Worm (Caenorhabditis elegans) whole organism, early embryonic: Measurements from ENCODE around the gene spig-9.

Source experiments
- B0310.2 ChIP-seq: sonication (generic microtip); optimal IDR thresholded peaks from 2 replicates; lab custom pipeline; 2016; ENCODE audit warnings: mild to moderate bottlenecking, missing genetic modification characterization, missing compliant biosample characterization
- F13C5.2 ChIP-seq: sonication (generic microtip); optimal IDR thresholded peaks from 2 replicates; lab custom pipeline; 2017; ENCODE audit warnings: mild to moderate bottlenecking, missing genetic modification characterization, inconsistent platforms, missing compliant biosample characterization
- aly-1 ChIP-seq: sonication (generic microtip); optimal IDR thresholded peaks from 2 replicates; lab custom pipeline; 2016; ENCODE audit warnings: missing genetic modification characterization, missing compliant biosample characterization
- ama-1 ChIP-seq: fragments of 150-350 bp; optimal IDR thresholded peaks from 2 replicates; lab custom pipeline; 2014
- ceh-13 ChIP-seq: fragments of 200-800 bp; sonication (Bioruptor generic); optimal IDR thresholded peaks from 2 replicates; lab custom pipeline; 2018; ENCODE audit warnings: mild to moderate bottlenecking, missing genetic modification characterization, missing compliant biosample characterization
- ceh-36 ChIP-seq: sonication (generic microtip); optimal IDR thresholded peaks from 2 replicates; lab custom pipeline; 2016; ENCODE audit warnings: missing genetic modification characterization, inconsistent platforms, missing compliant biosample characterization
- ets-7 ChIP-seq: sonication (generic microtip); optimal IDR thresholded peaks from 2 replicates; lab custom pipeline; 2016; ENCODE audit warnings: missing genotype, missing genetic modification characterization, missing compliant biosample characterization
- flt-1 ChIP-seq: fragments of 200-800 bp; sonication (Bioruptor generic); IDR thresholded peaks from 2 replicates; pipeline ENCODE4 v1.3.6; 2022; ENCODE audit warnings: missing genetic modification characterization, missing compliant biosample characterization
- hmbx-1 ChIP-seq: sonication (generic microtip); optimal IDR thresholded peaks from 2 replicates; lab custom pipeline; 2016; ENCODE audit warnings: mild to moderate bottlenecking, missing genetic modification characterization, missing compliant biosample characterization
- hmg-4 ChIP-seq: fragments of 200-800 bp; sonication (Bioruptor generic); optimal IDR thresholded peaks from 2 replicates; lab custom pipeline; 2018; ENCODE audit warnings: mild to moderate bottlenecking, missing genetic modification characterization, missing compliant biosample characterization
- hnd-1 ChIP-seq: sonication (generic microtip); optimal IDR thresholded peaks from 2 replicates; lab custom pipeline; 2016; ENCODE audit warnings: missing genetic modification characterization, missing compliant biosample characterization
- pes-1 ChIP-seq: fragments of 200-800 bp; sonication (Bioruptor generic); IDR thresholded peaks from 2 replicates; pipeline ENCODE4 v1.3.6; 2022; ENCODE audit warnings: missing genetic modification reagents, missing genetic modification characterization, missing compliant biosample characterization
- scrt-1 ChIP-seq: fragments of 200-800 bp; sonication (Bioruptor generic); IDR thresholded peaks from 2 replicates; pipeline ENCODE4 v1.3.6; 2022; ENCODE audit warnings: missing genetic modification characterization, missing compliant biosample characterization
- sea-1 ChIP-seq: fragments of 200-800 bp; sonication (Bioruptor generic); conservative IDR thresholded peaks from 2 replicates; pipeline ENCODE4 v1.3.6; 2022; ENCODE audit warnings: missing genetic modification characterization, missing compliant biosample characterization
- tbx-11 ChIP-seq: fragments of 200-800 bp; sonication (Bioruptor generic); IDR thresholded peaks from 2 replicates; pipeline ENCODE4 v1.3.6; 2022; ENCODE audit warnings: missing genetic modification characterization, missing compliant biosample characterization
- tbx-37 ChIP-seq: fragments of 200-800 bp; sonication (Bioruptor generic); conservative IDR thresholded peaks from 2 replicates; pipeline ENCODE4 v1.3.6; 2022; ENCODE audit warnings: missing genetic modification reagents, missing genetic modification characterization, missing compliant biosample characterization
- tra-4 ChIP-seq: sonication (generic microtip); optimal IDR thresholded peaks from 2 replicates; lab custom pipeline; 2017; ENCODE audit warnings: missing genetic modification characterization, missing compliant biosample characterization

The spig-9 gene

DNA sequence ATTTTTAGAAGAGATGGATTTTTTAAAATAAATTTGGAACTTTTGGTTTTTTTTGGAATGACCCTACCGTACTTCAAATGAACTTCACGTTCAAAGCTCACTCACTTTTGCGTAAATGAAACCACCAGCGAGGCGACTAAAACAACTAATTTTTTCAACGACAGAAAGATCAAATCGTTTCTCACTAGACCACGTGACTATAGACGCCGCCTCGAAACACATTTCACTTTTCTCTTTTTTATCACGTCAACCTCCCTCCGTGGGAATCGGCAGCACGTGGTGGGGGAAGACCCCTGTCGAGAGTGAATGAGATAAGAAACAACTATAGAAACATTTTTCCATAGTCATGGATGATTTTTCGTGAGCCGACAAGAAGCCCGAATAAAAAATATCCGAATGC is 45.6 kb upstream of the spig-9 start:
- TF ChIP-seq scrt-1 (no peak), ets-7 (tag; lab: Kevin White, UChicago) (no peak), hmg-4 (no peak), sea-1 (GFP tag; lab: Robert Waterston, UW) (no peak), tra-4 (tag; lab: Kevin White, UChicago) (no peak), flt-1 (GFP tag; lab: Robert Waterston, UW) (no peak)

DNA sequence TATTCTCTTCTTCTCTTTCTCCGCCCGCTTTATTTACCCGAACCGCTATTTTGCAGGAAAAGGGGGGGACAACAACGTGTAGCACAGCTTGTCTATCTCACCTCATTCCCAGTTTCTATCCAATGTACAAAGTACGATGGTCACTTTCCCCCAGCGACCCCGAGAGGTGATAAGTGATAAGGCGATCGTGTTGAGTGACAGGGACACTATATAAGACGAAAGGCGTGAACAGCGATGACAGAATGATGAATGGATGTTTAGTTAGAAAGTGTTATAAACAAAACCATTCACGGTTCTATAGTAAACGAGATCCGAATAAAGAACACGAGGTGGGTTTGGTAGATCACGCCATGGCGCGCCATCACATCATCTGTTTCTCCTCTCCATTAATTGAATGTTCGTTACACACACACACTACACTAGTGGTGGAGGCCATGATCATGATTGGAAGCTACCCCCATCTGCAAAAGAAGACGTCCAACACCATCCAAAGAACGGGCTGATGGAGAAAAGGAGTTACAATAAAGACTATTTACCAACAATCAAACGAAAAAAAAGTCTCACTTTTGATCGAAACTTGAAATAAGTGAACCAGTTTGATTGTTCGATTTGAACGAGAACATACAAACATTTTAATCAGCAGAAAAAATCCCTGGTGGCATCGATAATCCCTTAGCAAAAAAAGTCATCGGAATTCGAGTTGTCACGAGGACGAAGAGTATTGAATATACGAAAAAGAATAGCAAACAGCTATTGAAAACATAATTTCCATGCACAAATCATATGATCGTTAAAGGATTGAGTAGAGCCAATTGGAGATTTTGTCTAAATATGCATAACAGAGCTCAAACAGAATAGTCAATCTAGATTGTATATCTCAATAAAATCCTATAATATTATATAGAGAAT is 44.9 kb upstream of the spig-9 start:
- no peak for TF ChIP-seq tbx-11 (GFP tag; lab: Robert Waterston, UW)
- TF ChIP-seq aly-1 (tag; lab: Kevin White, UChicago): no peak
- no peak for TF ChIP-seq hnd-1 (tag; lab: Kevin White, UChicago)
- no peak for TF ChIP-seq hmbx-1 (tag; lab: Kevin White, UChicago)
- no peak for TF ChIP-seq tbx-37 (GFP tag; lab: Robert Waterston, UW)
- no peak for TF ChIP-seq ceh-36
- no peak for TF ChIP-seq flt-1 (GFP tag; lab: Robert Waterston, UW)
- TF ChIP-seq sea-1 (GFP tag; lab: Robert Waterston, UW): no peak
- TF ChIP-seq scrt-1: no peak
- no peak for TF ChIP-seq ama-1 (lab: Kevin White, UChicago)
- TF ChIP-seq ets-7 (tag; lab: Kevin White, UChicago): no peak
- TF ChIP-seq pes-1 (GFP tag; lab: Robert Waterston, UW): no peak
- TF ChIP-seq ceh-13: no peak
- no peak for TF ChIP-seq B0310.2 (tag; lab: Kevin White, UChicago)
- TF ChIP-seq hmg-4: no peak

DNA sequence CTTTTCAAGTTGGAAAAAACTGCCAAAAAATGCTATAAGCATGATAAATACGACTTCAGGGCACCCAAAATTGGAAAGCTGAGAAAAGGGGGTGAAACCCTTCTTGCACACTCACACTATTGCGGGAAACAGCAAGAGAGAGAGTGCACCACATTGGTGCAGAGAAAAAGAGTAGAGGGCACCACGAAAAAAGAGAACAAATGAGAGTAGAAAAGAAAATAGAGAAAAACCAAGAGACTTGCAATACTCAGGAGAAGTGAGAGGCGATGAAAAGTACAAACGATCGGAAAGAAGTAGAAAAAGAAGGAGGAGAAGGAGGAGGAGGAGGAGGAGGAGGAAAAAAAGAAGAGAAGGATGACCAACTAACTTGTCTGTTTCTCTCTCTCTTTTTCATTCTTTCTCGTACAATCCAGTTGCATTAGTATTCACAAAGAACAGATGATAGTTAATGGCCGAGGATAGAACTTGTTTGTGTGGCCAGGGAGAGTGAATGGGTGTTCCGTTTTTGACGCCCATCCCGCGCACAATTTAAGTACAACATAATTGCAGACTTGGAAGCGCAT is 43.6 kb upstream of the spig-9 start:
- no peak for TF ChIP-seq scrt-1
- TF ChIP-seq B0310.2 (tag; lab: Kevin White, UChicago): no peak
- TF ChIP-seq flt-1 (GFP tag; lab: Robert Waterston, UW): no peak
- no peak for TF ChIP-seq hmg-4
- no peak for TF ChIP-seq ama-1 (lab: Kevin White, UChicago)
- TF ChIP-seq tbx-37 (GFP tag; lab: Robert Waterston, UW): no peak
- TF ChIP-seq sea-1 (GFP tag; lab: Robert Waterston, UW): no peak
- no peak for TF ChIP-seq ceh-13
- TF ChIP-seq tbx-11 (GFP tag; lab: Robert Waterston, UW): no peak
- no peak for TF ChIP-seq tra-4 (tag; lab: Kevin White, UChicago)
- no peak for TF ChIP-seq ceh-36
- TF ChIP-seq aly-1 (tag; lab: Kevin White, UChicago): no peak
- no peak for TF ChIP-seq ets-7 (tag; lab: Kevin White, UChicago)
- TF ChIP-seq F13C5.2 (tag; lab: Kevin White, UChicago): no peak
- TF ChIP-seq hmbx-1 (tag; lab: Kevin White, UChicago): no peak
- no peak for TF ChIP-seq pes-1 (GFP tag; lab: Robert Waterston, UW)
- TF ChIP-seq hnd-1 (tag; lab: Kevin White, UChicago): no peak

DNA sequence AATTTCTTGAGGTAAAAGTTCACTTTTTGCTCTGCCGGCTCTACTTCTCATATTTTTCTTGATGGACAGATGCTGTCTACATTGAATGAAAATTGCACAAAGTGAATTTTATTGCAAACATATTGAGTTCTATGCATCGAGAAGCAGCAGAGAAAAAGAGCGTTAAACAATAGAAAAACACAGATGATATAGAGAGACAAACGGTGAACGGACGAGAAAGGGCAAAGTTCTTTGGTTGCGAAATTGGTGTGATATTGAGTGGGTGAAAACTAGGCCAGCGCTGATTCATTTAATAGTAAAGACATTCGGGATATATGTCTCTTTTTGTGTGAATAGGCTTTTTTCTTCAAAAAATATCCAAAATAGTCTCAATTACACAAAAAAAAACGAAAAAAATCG is 42.7 kb upstream of the spig-9 start:
- TF ChIP-seq tbx-11 (GFP tag; lab: Robert Waterston, UW): no peak
- TF ChIP-seq sea-1 (GFP tag; lab: Robert Waterston, UW): no peak
- TF ChIP-seq F13C5.2 (tag; lab: Kevin White, UChicago): no peak
- no peak for TF ChIP-seq scrt-1
- no peak for TF ChIP-seq tra-4 (tag; lab: Kevin White, UChicago)
- TF ChIP-seq hmg-4: no peak
- no peak for TF ChIP-seq ceh-13
- no peak for TF ChIP-seq flt-1 (GFP tag; lab: Robert Waterston, UW)
- TF ChIP-seq aly-1 (tag; lab: Kevin White, UChicago): no peak
- no peak for TF ChIP-seq tbx-37 (GFP tag; lab: Robert Waterston, UW)
- TF ChIP-seq B0310.2 (tag; lab: Kevin White, UChicago): no peak
- no peak for TF ChIP-seq ceh-36
- TF ChIP-seq hmbx-1 (tag; lab: Kevin White, UChicago): no peak
- no peak for TF ChIP-seq ets-7 (tag; lab: Kevin White, UChicago)
- no peak for TF ChIP-seq hnd-1 (tag; lab: Kevin White, UChicago)
- TF ChIP-seq ama-1 (lab: Kevin White, UChicago): no peak
- no peak for TF ChIP-seq pes-1 (GFP tag; lab: Robert Waterston, UW)

DNA sequence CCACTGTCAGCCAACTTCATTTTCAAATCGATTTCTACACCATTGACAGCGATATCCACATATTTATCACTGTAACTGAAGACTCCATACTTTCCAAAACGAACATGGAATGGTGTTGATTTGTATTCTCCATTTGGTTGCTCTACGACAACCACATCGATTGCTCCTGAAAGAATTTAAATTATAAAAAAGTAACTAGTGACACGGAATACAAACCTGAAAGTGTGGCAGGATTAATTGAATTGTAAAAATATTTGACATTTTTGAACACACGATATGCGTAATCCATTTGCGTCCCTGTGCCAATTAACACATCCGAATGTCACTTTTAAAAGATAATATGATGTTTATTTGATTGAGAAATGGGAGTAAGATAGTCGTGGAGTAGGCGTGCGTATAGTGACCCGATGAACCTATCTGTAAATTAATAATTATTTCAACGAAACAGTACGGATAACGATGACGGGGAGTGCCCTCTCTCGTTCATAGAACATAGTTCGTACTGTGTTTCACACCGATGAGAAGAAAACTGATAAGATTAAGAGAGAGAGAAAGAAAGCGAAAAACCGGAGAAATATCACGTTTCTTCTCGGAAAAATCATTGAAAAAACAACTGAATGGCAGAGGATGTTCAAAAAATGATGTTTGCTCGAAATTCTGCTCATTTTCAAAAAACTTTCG is 42.2 kb upstream of the spig-9 start, which contains the start of gene lpin-1:
lpin-1 (minus strand) TSS at position 417 of the 681 bp plus-strand sequence.
- no peak for TF ChIP-seq ets-7 (tag; lab: Kevin White, UChicago)
- no peak for TF ChIP-seq aly-1 (tag; lab: Kevin White, UChicago)
- no peak for TF ChIP-seq tra-4 (tag; lab: Kevin White, UChicago)
- TF ChIP-seq sea-1 (GFP tag; lab: Robert Waterston, UW): no peak
- no peak for TF ChIP-seq pes-1 (GFP tag; lab: Robert Waterston, UW)
- TF ChIP-seq scrt-1: no peak

DNA sequence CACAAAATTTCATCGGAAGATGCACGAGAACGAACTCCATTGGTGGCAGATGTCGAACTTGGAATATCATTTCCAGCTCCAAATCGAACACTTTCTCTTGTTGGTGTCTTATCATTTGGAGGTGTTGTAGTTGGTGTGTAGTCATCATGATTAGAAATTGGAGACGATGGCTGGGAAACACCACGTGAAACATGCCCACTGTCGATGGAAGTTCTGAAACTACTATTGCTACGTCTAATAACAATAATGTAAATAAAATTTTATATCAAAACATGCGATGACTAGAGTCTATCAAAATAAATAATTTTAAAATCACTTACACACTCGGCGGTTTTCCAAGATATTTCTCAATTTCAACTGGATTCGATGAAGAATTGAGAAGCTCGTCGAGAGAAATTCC is 40.6 kb upstream of the spig-9 start:
- no peak for TF ChIP-seq hnd-1 (tag; lab: Kevin White, UChicago)
- TF ChIP-seq aly-1 (tag; lab: Kevin White, UChicago): no peak
- TF ChIP-seq scrt-1: no peak
- no peak for TF ChIP-seq tbx-37 (GFP tag; lab: Robert Waterston, UW)
- no peak for TF ChIP-seq ceh-36
- no peak for TF ChIP-seq ets-7 (tag; lab: Kevin White, UChicago)
- TF ChIP-seq hmbx-1 (tag; lab: Kevin White, UChicago): no peak
- TF ChIP-seq hmg-4: no peak
- TF ChIP-seq ceh-13: no peak
- no peak for TF ChIP-seq pes-1 (GFP tag; lab: Robert Waterston, UW)
- TF ChIP-seq ama-1 (lab: Kevin White, UChicago): no peak
- no peak for TF ChIP-seq F13C5.2 (tag; lab: Kevin White, UChicago)
- TF ChIP-seq tra-4 (tag; lab: Kevin White, UChicago): no peak
- TF ChIP-seq B0310.2 (tag; lab: Kevin White, UChicago): no peak
- TF ChIP-seq sea-1 (GFP tag; lab: Robert Waterston, UW): no peak
- TF ChIP-seq tbx-11 (GFP tag; lab: Robert Waterston, UW): no peak
- TF ChIP-seq flt-1 (GFP tag; lab: Robert Waterston, UW): no peak
